Fruit fly (Drosophila melanogaster): Measurements from ENCODE around the gene bnb.

DNA sequence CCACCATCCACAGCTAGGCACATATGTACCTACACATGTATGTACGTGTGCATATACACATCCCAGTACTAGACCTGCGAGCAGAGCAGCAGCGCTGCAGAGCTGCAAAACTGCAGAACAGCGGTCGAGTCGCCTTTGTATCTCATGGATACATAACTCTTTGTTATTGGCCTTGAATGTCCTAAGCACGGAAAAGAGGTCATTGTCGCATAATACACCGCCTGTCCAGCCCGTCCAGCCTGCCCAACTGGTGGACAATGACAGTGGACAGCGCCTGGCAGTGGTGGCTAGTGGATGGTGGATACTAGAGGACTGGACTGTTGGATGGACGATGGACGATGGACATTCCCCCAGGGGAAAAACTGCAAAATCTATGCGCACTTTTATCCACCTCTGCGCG lies 3.8 kb upstream of the bnb start:
- TF ChIP-seq fru (optimal IDR thresholded peaks at IDR 0.05) (no peak), CG9215 (GFP tag; IDR thresholded peaks at IDR 0.05) (no peak), tna (GFP tag; IDR thresholded peaks at IDR 0.05; ENCODE audit: partially characterized antibody) (no peak), toy (GFP tag; IDR thresholded peaks at IDR 0.05) (no peak), CG34224 (GFP tag; IDR thresholded peaks at IDR 0.05; ENCODE audit: partially characterized antibody) (no peak), CG13424 (tag; optimal IDR thresholded peaks at IDR 0.05) (no peak)
